Fruit fly (Drosophila melanogaster) S2 (cell line): Measurements from ENCODE around the gene CG44215.

Experiments
- CG8478 ChIP-seq: fragments of >200 bp; optimal IDR thresholded peaks from 2 replicates; lab custom pipeline; 2018
- CTCF ChIP-seq, 2 experiments: fragments of >200 bp; optimal IDR thresholded peaks; 2 replicates each; lab custom pipeline; 2018

dm6 chr3R:14116088-14116487 is 38.2 kb downstream of the CG44215 start:
- no peak for TF ChIP-seq CG8478
- no peak for TF ChIP-seq CTCF (optimal IDR thresholded peaks at IDR 0.05; lab: Kevin White, UChicago)
